Worm (Caenorhabditis elegans): ENCODE data around the gene cpr-9.

DNA sequence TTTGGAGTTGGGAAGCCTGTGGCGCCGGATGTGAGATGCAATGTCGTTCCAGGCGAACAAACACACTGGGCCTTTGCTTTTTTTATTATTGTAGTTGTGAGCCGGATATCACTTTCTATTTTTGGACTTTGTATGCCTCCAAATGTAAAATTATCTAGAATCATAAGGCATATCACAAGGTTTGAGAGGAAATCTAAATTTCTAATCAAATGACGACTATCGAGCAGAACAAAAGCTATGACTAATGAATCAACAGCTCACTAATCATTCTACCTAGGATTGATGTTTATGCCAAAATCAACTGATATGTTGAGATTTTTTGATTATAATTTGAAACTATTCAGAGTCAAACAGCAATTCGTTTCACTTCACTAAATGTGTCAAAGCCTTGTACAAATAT, 35.0 kb downstream of the cpr-9 start:
- TF ChIP-seq him-1 (tag; optimal IDR thresholded peaks at IDR 0.05) (no peak), dao-5 (tag; optimal IDR thresholded peaks at IDR 0.05) (no peak), W03F9.2 (tag; optimal IDR thresholded peaks at IDR 0.05) (no peak)

All from whole organism, L4/young adult.